Fruit fly (Drosophila melanogaster): ENCODE data around the gene PNKP.

The PNKP gene

dm6 chr3R:8344174-8344573 lies 858 bp upstream of the PNKP start, which contains the start of gene DppIII:
Gene DppIII, plus strand, starts transcription at chr3R:8344400.
- TF ChIP-seq CG4496 (GFP tag; IDR thresholded peaks at IDR 0.05) (no peak), CG15710 (tag; optimal IDR thresholded peaks at IDR 0.05) (no peak), Pif1A (GFP tag; optimal IDR thresholded peaks at IDR 0.05) (no peak), Ets98B (GFP tag; IDR thresholded peaks at IDR 0.05) (no peak), CG32121 (GFP tag; IDR thresholded peaks at IDR 0.05) (no peak), Snoo (tag; optimal IDR thresholded peaks at IDR 0.05) (no peak), CG34367 (tag; optimal IDR thresholded peaks at IDR 0.05) (no peak), CG14655 (GFP tag; optimal IDR thresholded peaks at IDR 0.05) (no peak), CG8159 (tag; optimal IDR thresholded peaks at IDR 0.05) (no peak), CG9948 (tag; optimal IDR thresholded peaks at IDR 0.05) (no peak), gl (tag; optimal IDR thresholded peaks at IDR 0.05) (no peak), CG12605 (GFP tag; IDR thresholded peaks at IDR 0.05) (no peak), CG17806 (tag; optimal IDR thresholded peaks at IDR 0.05) (no peak)

- TF ChIP-seq rn (GFP tag; IDR thresholded peaks at IDR 0.05) = no peak
- TF ChIP-seq Pif1A (GFP tag; optimal IDR thresholded peaks at IDR 0.05) = no peak
- TF ChIP-seq Snoo (tag; optimal IDR thresholded peaks at IDR 0.05) = no peak
- TF ChIP-seq CG15710 (tag; optimal IDR thresholded peaks at IDR 0.05) = no peak
- TF ChIP-seq CG10348 (GFP tag; IDR thresholded peaks at IDR 0.05) = no peak
- TF ChIP-seq D1 (tag; optimal IDR thresholded peaks at IDR 0.05) = no peak
- no peak for TF ChIP-seq CG8301 (tag; optimal IDR thresholded peaks at IDR 0.05)
- TF ChIP-seq CG9948 (tag; optimal IDR thresholded peaks at IDR 0.05) = no peak
- TF ChIP-seq CG8159 (tag; optimal IDR thresholded peaks at IDR 0.05) = no peak
These were observed 2.5 kb downstream of the PNKP start, which contains the start of the genes COX7A and Arl2 for dm6 chr3R:8340675-8341275. Gene COX7A, minus strand, starts transcription at chr3R:8341043. Gene Arl2, plus strand, starts transcription at chr3R:8341100.

- TF ChIP-seq CG12605 (GFP tag; IDR thresholded peaks at IDR 0.05) (no peak), Pif1B (GFP tag; optimal IDR thresholded peaks at IDR 0.05) (no peak), rn (GFP tag; IDR thresholded peaks at IDR 0.05) (no peak), CG4496 (GFP tag; IDR thresholded peaks at IDR 0.05) (no peak), CG17806 (tag; optimal IDR thresholded peaks at IDR 0.05) (no peak), fd96Ca (GFP tag; IDR thresholded peaks at IDR 0.05) (no peak), Snoo (tag; optimal IDR thresholded peaks at IDR 0.05) (no peak), EcR (GFP tag; optimal IDR thresholded peaks at IDR 0.05) (no peak), CG15710 (tag; optimal IDR thresholded peaks at IDR 0.05) (no peak), CG34367 (tag; optimal IDR thresholded peaks at IDR 0.05) (no peak), D1 (tag; optimal IDR thresholded peaks at IDR 0.05) (no peak), CG13204 (GFP tag; optimal IDR thresholded peaks at IDR 0.05) (no peak)
These were observed 7.2 kb downstream of the PNKP start for dm6 chr3R:8336012-8336567.

dm6 chr3R:8334982-8335381 lies 8.3 kb downstream of the PNKP start:
- TF ChIP-seq Ets98B (GFP tag; IDR thresholded peaks at IDR 0.05) = no peak
- TF ChIP-seq fd96Ca (GFP tag; IDR thresholded peaks at IDR 0.05) = 0 out of 3 replicates have a peak, but pooled peaks have one; percentile 28

- TF ChIP-seq CG4496 (GFP tag; IDR thresholded peaks at IDR 0.05) (no peak), CG15710 (tag; optimal IDR thresholded peaks at IDR 0.05) (no peak), D1 (tag; optimal IDR thresholded peaks at IDR 0.05) (no peak), CG8301 (tag; optimal IDR thresholded peaks at IDR 0.05) (no peak), CG9948 (tag; optimal IDR thresholded peaks at IDR 0.05) (no peak), fd96Ca (GFP tag; IDR thresholded peaks at IDR 0.05) (no peak), CG13204 (GFP tag; optimal IDR thresholded peaks at IDR 0.05) (no peak), CG17806 (tag; optimal IDR thresholded peaks at IDR 0.05) (no peak), CG32121 (GFP tag; IDR thresholded peaks at IDR 0.05) (no peak), CG8159 (tag; optimal IDR thresholded peaks at IDR 0.05) (no peak), Ets98B (GFP tag; IDR thresholded peaks at IDR 0.05) (no peak), Pif1B (GFP tag; optimal IDR thresholded peaks at IDR 0.05) (no peak)
These were observed 8.9 kb downstream of the PNKP start for dm6 chr3R:8334471-8334783.

- TF ChIP-seq EcR (GFP tag; optimal IDR thresholded peaks at IDR 0.05) = no peak
- TF ChIP-seq fd96Ca (GFP tag; IDR thresholded peaks at IDR 0.05) = peak; percentile 91
- TF ChIP-seq CG13204 (GFP tag; optimal IDR thresholded peaks at IDR 0.05) = peak; percentile 74
- TF ChIP-seq Snoo (tag; optimal IDR thresholded peaks at IDR 0.05) = peak; percentile 95
- TF ChIP-seq CG34367 (tag; optimal IDR thresholded peaks at IDR 0.05) = peak; percentile 90
- peak; percentile 91 for TF ChIP-seq Pif1B (GFP tag; optimal IDR thresholded peaks at IDR 0.05)
- peak; percentile 95 for TF ChIP-seq CG9948 (tag; optimal IDR thresholded peaks at IDR 0.05)
- TF ChIP-seq CG10348 (GFP tag; IDR thresholded peaks at IDR 0.05) = peak; percentile 90
- peak; percentile 99 for TF ChIP-seq CG14655 (GFP tag; optimal IDR thresholded peaks at IDR 0.05)
- TF ChIP-seq CG32121 (GFP tag; IDR thresholded peaks at IDR 0.05) = peak; percentile 93
- peak; percentile 90 for TF ChIP-seq CG4496 (GFP tag; IDR thresholded peaks at IDR 0.05)
- TF ChIP-seq CG15710 (tag; optimal IDR thresholded peaks at IDR 0.05) = peak; percentile 97
- TF ChIP-seq CG17806 (tag; optimal IDR thresholded peaks at IDR 0.05) = peak; percentile 94
- peak; percentile 87 for TF ChIP-seq rn (GFP tag; IDR thresholded peaks at IDR 0.05)
- TF ChIP-seq gl (tag; optimal IDR thresholded peaks at IDR 0.05) = peak; percentile 76
- peak; percentile 74 for TF ChIP-seq CG12605 (GFP tag; IDR thresholded peaks at IDR 0.05)
- TF ChIP-seq CG8301 (tag; optimal IDR thresholded peaks at IDR 0.05) = peak; percentile 96
- TF ChIP-seq Pif1A (GFP tag; optimal IDR thresholded peaks at IDR 0.05) = peak; percentile 89
- peak; percentile 93 for TF ChIP-seq D1 (tag; optimal IDR thresholded peaks at IDR 0.05)
- peak; percentile 86 for TF ChIP-seq Ets98B (GFP tag; IDR thresholded peaks at IDR 0.05)
- peak; percentile 98 for TF ChIP-seq CG8159 (tag; optimal IDR thresholded peaks at IDR 0.05)
These were observed 9.4 kb downstream of the PNKP start, which contains the start of gene Poxm for dm6 chr3R:8333768-8334470. Gene Poxm, minus strand, starts transcription at chr3R:8333792.

Data from whole organism, pupa.